Fruit fly (Drosophila melanogaster) whole organism, embryonic: ENCODE measurements around the gene CG13309.

Source experiments
- Adf1 ChIP-seq: fragments of 200-800 bp; sonication (Bioruptor generic); IDR thresholded peaks from 2 replicates; pipeline ENCODE4 v1.3.6; 2022; ENCODE audit warnings: missing biosample characterization, missing genetic modification characterization
- Atf3 ChIP-seq: fragments of 200-800 bp; sonication (Bioruptor generic); optimal IDR thresholded peaks from 3 replicates; lab custom pipeline; 2016; ENCODE audit warnings: missing biosample characterization, missing genetic modification characterization
- Bgb ChIP-seq: fragments of 200-800 bp; sonication (Bioruptor generic); IDR thresholded peaks from 2 replicates; pipeline ENCODE4 v1.3.6; 2022; ENCODE audit warnings: missing biosample characterization, missing genetic modification characterization; ENCODE audit not compliant: partially characterized antibody
- Blimp-1 ChIP-seq: fragments of 200-800 bp; sonication (Bioruptor generic); optimal IDR thresholded peaks from 3 replicates; lab custom pipeline; 2018; ENCODE audit warnings: missing biosample characterization, missing genetic modification characterization, mild to moderate bottlenecking, moderate library complexity, missing genetic modification reagents
- CG10267 ChIP-seq: fragments of 200-800 bp; sonication (Bioruptor generic); optimal IDR thresholded peaks from 2 replicates; lab custom pipeline; 2018; ENCODE audit warnings: missing biosample characterization, mild to moderate bottlenecking, missing genetic modification characterization, moderate library complexity
- CG10979 ChIP-seq: fragments of 200-800 bp; sonication (Bioruptor generic); optimal IDR thresholded peaks from 2 replicates; lab custom pipeline; 2018; ENCODE audit warnings: missing biosample characterization, mild to moderate bottlenecking, missing genetic modification characterization, moderate library complexity
- CG12104 ChIP-seq: fragments of 200-800 bp; sonication (Bioruptor generic); optimal IDR thresholded peaks from 3 replicates; lab custom pipeline; 2016; ENCODE audit warnings: missing biosample characterization, missing genetic modification characterization
- CG12744 ChIP-seq: fragments of 200-800 bp; sonication (Bioruptor generic); optimal IDR thresholded peaks from 2 replicates; lab custom pipeline; 2016; ENCODE audit warnings: missing biosample characterization, missing genetic modification characterization
- CG13424 ChIP-seq: fragments of 200-800 bp; sonication (Bioruptor generic); optimal IDR thresholded peaks from 2 replicates; lab custom pipeline; 2019; ENCODE audit warnings: missing biosample characterization, mild to moderate bottlenecking, missing genetic modification characterization, moderate library complexity
- CG13624 ChIP-seq: fragments of 200-800 bp; sonication (Bioruptor generic); optimal IDR thresholded peaks from 2 replicates; lab custom pipeline; 2016; ENCODE audit warnings: missing biosample characterization, missing genetic modification characterization
- CG15514 ChIP-seq: fragments of 200-800 bp; sonication (Bioruptor generic); optimal IDR thresholded peaks from 3 replicates; lab custom pipeline; 2017; ENCODE audit warnings: missing biosample characterization, missing genetic modification characterization, mild to moderate bottlenecking, moderate library complexity, missing genetic modification reagents
- CG2120 ChIP-seq: fragments of 200-800 bp; sonication (Bioruptor generic); optimal IDR thresholded peaks from 3 replicates; lab custom pipeline; 2016; ENCODE audit warnings: missing biosample characterization, missing genetic modification characterization
- CG30403 ChIP-seq: fragments of 200-800 bp; sonication (Bioruptor generic); optimal IDR thresholded peaks from 3 replicates; lab custom pipeline; 2016; ENCODE audit warnings: missing biosample characterization, missing genetic modification characterization
- CG3726 ChIP-seq: fragments of 200-800 bp; sonication (Bioruptor generic); IDR thresholded peaks from 3 replicates; pipeline ENCODE4, ENCODE4 v1.3.6; 2022; ENCODE audit warnings: missing biosample characterization, missing genetic modification characterization
- CG3847 ChIP-seq: fragments of 200-800 bp; sonication (Bioruptor generic); IDR thresholded peaks from 2 replicates; pipeline ENCODE4 v1.3.6; 2022; ENCODE audit warnings: missing biosample characterization, missing genetic modification characterization
- CG8359 ChIP-seq: fragments of 200-800 bp; sonication (Bioruptor generic); optimal IDR thresholded peaks from 2 replicates; lab custom pipeline; 2017; ENCODE audit warnings: missing biosample characterization, mild to moderate bottlenecking, missing genetic modification characterization, borderline replicate concordance
- CG9437 ChIP-seq: fragments of 200-800 bp; sonication (Bioruptor generic); optimal IDR thresholded peaks from 2 replicates; lab custom pipeline; 2018; ENCODE audit warnings: missing biosample characterization, mild to moderate bottlenecking, missing genetic modification characterization
- CG9797 ChIP-seq: fragments of 200-800 bp; sonication (Bioruptor generic); optimal IDR thresholded peaks from 3 replicates; lab custom pipeline; 2018; ENCODE audit warnings: missing biosample characterization, mild to moderate bottlenecking, missing genetic modification characterization
- CHES-1-like ChIP-seq: fragments of 200-800 bp; sonication (Bioruptor generic); optimal IDR thresholded peaks from 2 replicates; lab custom pipeline; 2016; ENCODE audit warnings: missing biosample characterization, missing genetic modification characterization
- Drgx ChIP-seq: fragments of 200-800 bp; sonication (Bioruptor generic); IDR thresholded peaks from 2 replicates; pipeline ENCODE4 v1.3.6; 2022; ENCODE audit warnings: missing biosample characterization, missing genetic modification characterization
- HLH3B ChIP-seq: fragments of 200-800 bp; sonication (Bioruptor generic); IDR thresholded peaks from 2 replicates; pipeline ENCODE4 v1.3.6; 2022; ENCODE audit warnings: missing biosample characterization, missing genetic modification characterization
- Hr78 ChIP-seq, 2 experiments: fragments of 200-800 bp in 1 of 2; fragments of >200 bp in 1 of 2; sonication (Bioruptor generic) in 1 of 2; optimal IDR thresholded peaks; 2 replicates each; lab custom pipeline; 2017 to 2019; ENCODE audit warnings: missing biosample characterization in 2 of 2, missing genetic modification characterization in 2 of 2, mild to moderate bottlenecking in 1 of 2, moderate library complexity in 1 of 2
- Hsf ChIP-seq: fragments of 200-800 bp; sonication (Bioruptor generic); optimal IDR thresholded peaks from 3 replicates; lab custom pipeline; 2016; ENCODE audit warnings: missing biosample characterization, missing genetic modification characterization
- MBD-R2 ChIP-seq: fragments of 200-800 bp; sonication (Bioruptor generic); IDR thresholded peaks from 2 replicates; pipeline ENCODE4 v1.3.6; 2022; ENCODE audit warnings: missing biosample characterization, missing genetic modification characterization
- Max ChIP-seq: fragments of 200-800 bp; sonication (Bioruptor generic); optimal IDR thresholded peaks from 2 replicates; lab custom pipeline; 2016; ENCODE audit warnings: missing biosample characterization, mild to moderate bottlenecking, missing genetic modification characterization
- Nf-YC ChIP-seq: fragments of 200-800 bp; optimal IDR thresholded peaks from 3 replicates; lab custom pipeline; 2019; ENCODE audit warnings: missing biosample characterization, mild to moderate bottlenecking, missing genetic modification characterization, moderate library complexity
- bigmax ChIP-seq: fragments of 200-800 bp; sonication (Bioruptor generic); optimal IDR thresholded peaks from 2 replicates; lab custom pipeline; 2018; ENCODE audit warnings: missing biosample characterization, mild to moderate bottlenecking, missing genetic modification characterization
- bsh ChIP-seq, 2 experiments: fragments of 200-800 bp; sonication (Bioruptor generic); optimal IDR thresholded peaks; 2 replicates each; lab custom pipeline; 2017 to 2018; ENCODE audit warnings: mild to moderate bottlenecking in 2 of 2, missing biosample characterization in 2 of 2, missing genetic modification characterization in 2 of 2, moderate library complexity in 1 of 2
- btn ChIP-seq: fragments of 200-800 bp; sonication (Bioruptor generic); optimal IDR thresholded peaks from 2 replicates; lab custom pipeline; 2016; ENCODE audit warnings: missing biosample characterization, missing genetic modification characterization
- cas ChIP-seq: fragments of 200-800 bp; sonication (Bioruptor generic); IDR thresholded peaks from 2 replicates; pipeline ENCODE4 v1.3.6; 2022; ENCODE audit warnings: missing biosample characterization, missing genetic modification characterization
- cato ChIP-seq: fragments of 200-800 bp; sonication (Bioruptor generic); optimal IDR thresholded peaks from 2 replicates; lab custom pipeline; 2016; ENCODE audit warnings: missing biosample characterization, missing genetic modification characterization, borderline replicate concordance
- chinmo ChIP-seq: fragments of 200-800 bp; sonication (Bioruptor generic); IDR thresholded peaks from 4 replicates; pipeline ENCODE4 v1.3.6; 2022; ENCODE audit warnings: missing biosample characterization, missing genetic modification characterization; ENCODE audit not compliant: partially characterized antibody
- emc ChIP-seq: fragments of 200-800 bp; sonication (Bioruptor generic); optimal IDR thresholded peaks from 2 replicates; lab custom pipeline; 2016; ENCODE audit warnings: missing biosample characterization, missing genetic modification characterization
- ewg ChIP-seq: fragments of 200-800 bp; sonication (Bioruptor generic); optimal IDR thresholded peaks from 3 replicates; lab custom pipeline; 2017; ENCODE audit warnings: mild to moderate bottlenecking, missing biosample characterization, missing genetic modification reagents, missing genetic modification characterization
- exex ChIP-seq: fragments of 200-800 bp; sonication (Bioruptor generic); optimal IDR thresholded peaks from 4 replicates; lab custom pipeline; 2018; ENCODE audit warnings: missing biosample characterization, mild to moderate bottlenecking, missing genetic modification characterization, moderate library complexity
- fru ChIP-seq: fragments of >200 bp; optimal IDR thresholded peaks from 2 replicates; lab custom pipeline; 2017
- ftz-f1 ChIP-seq: fragments of 200-800 bp; sonication (Bioruptor generic); optimal IDR thresholded peaks from 2 replicates; lab custom pipeline; 2016; ENCODE audit warnings: missing biosample characterization, missing genetic modification characterization
- grn ChIP-seq: fragments of 200-800 bp; sonication (Bioruptor generic); optimal IDR thresholded peaks from 3 replicates; lab custom pipeline; 2017; ENCODE audit warnings: missing biosample characterization, missing genetic modification characterization
- gsb ChIP-seq: fragments of 200-800 bp; sonication (Bioruptor generic); IDR thresholded peaks from 2 replicates; pipeline ENCODE4 v1.3.6; 2022; ENCODE audit warnings: missing biosample characterization, missing genetic modification characterization
- hbn ChIP-seq: fragments of 200-800 bp; sonication (Bioruptor generic); IDR thresholded peaks from 2 replicates; pipeline ENCODE4 v1.3.6; 2022; ENCODE audit warnings: missing biosample characterization, missing genetic modification characterization; ENCODE audit not compliant: partially characterized antibody
- jumu ChIP-seq: fragments of 200-800 bp; sonication (Bioruptor generic); optimal IDR thresholded peaks from 3 replicates; lab custom pipeline; 2016; ENCODE audit warnings: missing biosample characterization, missing genetic modification characterization
- nom ChIP-seq: fragments of 200-800 bp; sonication (Bioruptor generic); optimal IDR thresholded peaks from 2 replicates; lab custom pipeline; 2017; ENCODE audit warnings: missing biosample characterization, missing genetic modification characterization, mild to moderate bottlenecking, moderate library complexity, missing genetic modification reagents
- scrt ChIP-seq: fragments of 200-800 bp; sonication (Bioruptor generic); optimal IDR thresholded peaks from 2 replicates; lab custom pipeline; 2018; ENCODE audit warnings: missing biosample characterization, mild to moderate bottlenecking, missing genetic modification characterization, moderate library complexity
- sens ChIP-seq: fragments of 200-800 bp; sonication (Bioruptor generic); peaks from one replicate; lab custom pipeline; 2016; ENCODE audit warnings: missing biosample characterization, missing genetic modification characterization
- sna ChIP-seq: fragments of 200-800 bp; sonication (Bioruptor generic); IDR thresholded peaks from 2 replicates; pipeline ENCODE4 v1.3.6; 2022; ENCODE audit warnings: missing biosample characterization, missing genetic modification characterization; ENCODE audit not compliant: partially characterized antibody

The CG13309 gene

DNA sequence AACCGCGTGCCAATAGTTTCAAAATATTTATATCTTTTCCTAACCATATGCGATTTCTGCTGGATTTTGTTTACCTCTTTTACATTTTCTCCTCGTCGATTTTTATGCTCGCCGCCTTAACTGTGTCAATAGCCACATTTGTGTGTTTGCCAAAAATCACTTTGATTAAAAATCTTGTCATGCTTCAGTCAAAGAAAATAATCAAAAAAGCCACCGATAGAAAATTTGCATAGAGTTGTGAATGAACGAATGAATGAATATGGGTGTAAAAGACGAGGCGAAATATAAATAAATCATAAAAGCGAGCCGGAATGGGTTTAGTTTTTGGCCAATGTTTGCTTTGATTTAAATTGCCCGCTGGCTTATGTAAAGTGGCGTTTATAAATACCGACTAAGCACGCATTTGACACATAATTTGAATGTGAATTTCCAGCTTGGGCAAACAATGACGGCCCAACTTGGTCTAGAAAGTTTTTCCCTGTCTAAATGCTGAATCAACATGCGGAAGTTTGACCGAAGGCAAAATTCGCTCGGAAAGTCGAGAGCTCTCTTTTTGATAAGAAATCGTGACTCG, 29.4 kb upstream of the CG13309 start (continued):
- TF ChIP-seq Nf-YC (tag; lab: Kevin White, UChicago), result no peak
- TF ChIP-seq CG3847, result no peak
- no peak for TF ChIP-seq Max
- TF ChIP-seq CG9797 (GFP tag; lab: Kevin White, UChicago), result no peak

DNA sequence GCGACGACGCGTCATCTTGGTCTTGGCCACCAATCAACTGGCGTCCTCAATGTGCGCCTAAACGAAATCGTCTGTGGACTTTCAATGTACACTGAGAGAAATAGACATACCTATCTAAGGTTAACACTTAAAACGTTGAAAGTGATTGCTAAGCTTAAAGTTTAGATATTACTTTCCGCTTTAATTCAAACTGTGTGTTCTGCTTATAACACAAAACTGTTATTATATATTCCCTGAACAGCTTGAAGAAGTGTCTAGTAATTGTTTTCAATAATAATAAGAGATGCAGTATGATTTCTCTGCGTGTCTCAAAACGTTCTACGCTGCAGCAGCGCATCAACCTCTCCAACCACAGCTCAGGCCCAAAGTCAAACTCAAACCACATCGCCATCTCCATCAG, 28.2 kb upstream of the CG13309 start:
- no peak for TF ChIP-seq CG13624
- TF ChIP-seq HLH3B (GFP tag; lab: Robert Waterston, UW), result 0 out of 2 replicates have a peak, but pooled peaks have one; percentile 4
- TF ChIP-seq sens (GFP tag; lab: Kevin White, UChicago), result peak; percentile 29
- peak; percentile 41 for TF ChIP-seq Drgx
- TF ChIP-seq bsh (GFP tag; optimal IDR thresholded peaks at IDR 0.05; lab: Kevin White, UChicago), result peak in 1 of 2 experiments; percentile 34
- TF ChIP-seq Blimp-1 (GFP tag; lab: Kevin White, UChicago), result peak; percentile 19

DNA sequence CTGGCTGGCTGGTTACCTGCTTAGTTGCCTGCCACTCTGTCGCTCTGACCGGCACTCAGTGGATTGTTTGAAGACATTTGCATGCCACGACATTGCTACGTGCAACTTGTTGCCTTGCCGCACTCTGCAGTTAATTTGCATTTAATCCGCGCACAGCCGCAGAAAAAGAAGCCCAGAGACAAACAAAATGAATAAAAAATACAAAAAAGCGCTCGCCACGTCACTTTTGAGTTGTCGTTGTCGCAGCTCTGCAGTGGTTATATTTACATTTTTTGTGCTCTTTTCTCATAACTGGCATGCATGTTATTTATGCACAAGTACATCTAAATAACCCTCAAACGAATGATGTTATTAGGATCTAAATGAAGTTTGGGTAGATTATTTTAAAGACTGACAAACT, 26.9 kb upstream of the CG13309 start:
- TF ChIP-seq nom, result peak; percentile 5
- no peak for TF ChIP-seq chinmo (GFP tag; lab: Robert Waterston, UW)
- TF ChIP-seq Drgx, result 0 out of 2 replicates have a peak, but pooled peaks have one; percentile 16
- peak in 1 of 2 experiments; percentile 24 for TF ChIP-seq bsh (GFP tag; optimal IDR thresholded peaks at IDR 0.05; lab: Kevin White, UChicago)
- no peak for TF ChIP-seq sna (GFP tag; lab: Robert Waterston, UW)
- TF ChIP-seq hbn (GFP tag; lab: Robert Waterston, UW), result no peak

DNA sequence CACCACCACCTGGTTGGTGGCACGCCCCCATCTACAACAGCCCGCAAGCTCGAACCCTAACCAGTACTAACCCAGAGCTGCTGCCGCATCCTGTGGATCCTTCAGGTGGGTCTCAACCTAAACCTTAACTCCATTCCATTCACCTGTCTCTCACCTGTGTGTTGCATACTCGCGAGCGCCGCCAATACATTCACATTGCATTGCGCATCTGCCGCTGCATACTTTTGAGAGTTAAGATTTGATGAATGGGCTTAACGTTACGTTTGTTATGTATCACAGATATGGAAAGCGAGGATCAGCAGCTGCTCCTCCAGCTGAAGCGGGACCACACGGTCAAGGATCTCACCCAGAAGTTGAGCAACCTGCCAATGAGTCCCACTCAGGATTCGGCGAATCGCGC, 23.0 kb upstream of the CG13309 start:
- TF ChIP-seq MBD-R2 (GFP tag; lab: Robert Waterston, UW) (0 out of 2 replicates have a peak, but pooled peaks have one; percentile 11), cato (GFP tag; lab: Kevin White, UChicago) (no peak), Adf1 (GFP tag; lab: Robert Waterston, UW) (no peak), CG2120 (GFP tag; lab: Kevin White, UChicago) (no peak), ftz-f1 (GFP tag; lab: Kevin White, UChicago) (no peak), CG8359 (GFP tag; lab: Kevin White, UChicago) (peak; percentile 85), CG13424 (tag; lab: Kevin White, UChicago) (no peak), Atf3 (GFP tag; lab: Kevin White, UChicago) (no peak), CG9437 (peak; percentile 98), gsb (GFP tag; lab: Robert Waterston, UW) (no peak), btn (GFP tag; lab: Kevin White, UChicago) (no peak), CG15514 (GFP tag; lab: Kevin White, UChicago) (peak; percentile 14), emc (no peak), cas (GFP tag; lab: Robert Waterston, UW) (no peak), ewg (GFP tag; lab: Kevin White, UChicago) (no peak), CG10267 (no peak)

DNA sequence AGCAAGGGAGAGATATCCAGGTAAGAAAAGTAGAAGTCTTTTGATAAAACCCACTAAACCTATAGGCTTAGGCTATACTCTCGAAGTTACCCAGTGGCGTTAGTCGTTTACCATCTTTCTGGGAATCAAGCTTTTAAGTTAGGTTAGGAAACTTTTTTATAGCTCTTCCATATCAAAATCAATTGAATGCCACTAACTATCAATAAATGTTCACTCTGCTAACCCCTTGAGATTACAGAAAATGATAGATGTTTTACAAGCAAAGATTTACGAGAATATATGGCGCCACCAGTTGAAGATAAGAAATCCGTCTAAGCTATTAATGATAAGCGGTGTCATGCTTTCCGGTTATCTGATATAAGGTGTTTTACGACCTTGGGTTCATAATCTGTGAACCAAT, 22.5 kb upstream of the CG13309 start:
- no peak for TF ChIP-seq Bgb (GFP tag; lab: Robert Waterston, UW)
- no peak for TF ChIP-seq CG10979 (tag; lab: Kevin White, UChicago)
- TF ChIP-seq fru, result no peak
- no peak for TF ChIP-seq Hsf (GFP tag; lab: Kevin White, UChicago)
- TF ChIP-seq CHES-1-like, result no peak
- peak; percentile 59 for TF ChIP-seq bigmax
- no peak for TF ChIP-seq scrt (GFP tag; lab: Kevin White, UChicago)
- TF ChIP-seq CG12104 (GFP tag; lab: Kevin White, UChicago), result no peak
- no peak for TF ChIP-seq jumu (GFP tag; lab: Kevin White, UChicago)
- peak; percentile 94 for TF ChIP-seq exex
- TF ChIP-seq CG3726 (GFP tag; lab: Robert Waterston, UW), result no peak
- TF ChIP-seq CG30403 (GFP tag; lab: Kevin White, UChicago), result no peak
- peak; percentile 69 for TF ChIP-seq grn (GFP tag; lab: Kevin White, UChicago)
- TF ChIP-seq Hr78 (GFP tag; optimal IDR thresholded peaks at IDR 0.05; lab: Kevin White, UChicago), result peak in 1 of 2 experiments; percentile 13
- TF ChIP-seq CG12744 (GFP tag; lab: Kevin White, UChicago), result no peak
